ENCODE assay signal across 2 worm cellular contexts in the genomic region with DNA sequence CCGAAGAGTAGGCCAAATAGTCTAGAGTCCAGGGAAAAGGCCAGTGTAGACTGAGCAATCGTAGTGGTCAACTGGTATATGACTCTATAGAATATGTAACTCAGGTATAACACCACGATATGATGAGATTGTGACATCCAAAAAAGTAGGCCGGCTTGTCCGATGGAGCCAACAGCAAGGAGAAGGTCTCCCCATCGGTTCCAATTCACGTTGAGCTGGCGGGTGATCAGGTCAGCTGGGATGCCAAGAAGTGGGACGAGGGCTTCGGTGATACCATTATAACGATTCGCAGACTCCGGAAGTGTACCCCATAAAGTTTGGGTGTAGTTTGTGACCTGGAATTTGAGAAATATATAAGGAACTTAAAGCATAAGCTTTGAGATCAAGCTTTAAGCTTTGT.
TF ChIP-seq lines count a peak whose summit lies in the region.

No protein-coding gene starts in this region.

TF ChIP-seq in whole organism, L4 larva, 104 proteins besides CTCF, POLR2A, EP300 and RAD21:
- TF ChIP-seq nhr-41 (GFP tag; IDR thresholded peaks at IDR 0.05; lab: Robert Waterston, UW) (no peak), ceh-82 (tag; optimal IDR thresholded peaks at IDR 0.05; lab: Kevin White, UChicago) (no peak), lsy-2 (tag; optimal IDR thresholded peaks at IDR 0.05; lab: Kevin White, UChicago) (no peak), daf-19 (GFP tag; conservative IDR thresholded peaks at IDR 0.05; lab: Robert Waterston, UW) (no peak), spr-3 (GFP tag; optimal IDR thresholded peaks at IDR 0.05; lab: Kevin White, UChicago) (no peak), madf-5 (GFP tag; IDR thresholded peaks at IDR 0.05; lab: Robert Waterston, UW) (no peak), ZK546.5 (tag; optimal IDR thresholded peaks at IDR 0.05; lab: Kevin White, UChicago) (no peak), F44E2.7 (GFP tag; IDR thresholded peaks at IDR 0.05; lab: Robert Waterston, UW) (0 out of 2 replicates have a peak, but pooled peaks have one; percentile 18), nhr-102 (tag; optimal IDR thresholded peaks at IDR 0.05; lab: Kevin White, UChicago) (peak; percentile 17), gei-8 (GFP tag; optimal IDR thresholded peaks at IDR 0.05; lab: Kevin White, UChicago) (no peak), mxl-3 (GFP tag; optimal IDR thresholded peaks at IDR 0.05; lab: Kevin White, UChicago) (no peak), unc-62 (GFP tag; optimal IDR thresholded peaks at IDR 0.05 in 1 of 2; lab: Kevin White, UChicago) (peak in 1 of 2 experiments; percentile 88), unc-62 (tag; optimal IDR thresholded peaks at IDR 0.05; lab: Kevin White, UChicago) (no peak), F49E8.2 (tag; optimal IDR thresholded peaks at IDR 0.05; lab: Kevin White, UChicago; ENCODE audit: borderline replicate concordance) (no peak)

TF ChIP-seq in whole organism, young adult, 124 proteins besides CTCF, POLR2A, EP300 and RAD21:
- TF ChIP-seq madf-3 (GFP tag; IDR thresholded peaks at IDR 0.05; lab: Robert Waterston, UW), result 0 out of 2 replicates have a peak, but pooled peaks have one; percentile 20
- TF ChIP-seq K12H6.12 (tag; optimal IDR thresholded peaks at IDR 0.05; lab: Kevin White, UChicago), result no peak
- TF ChIP-seq ekl-4 (GFP tag; IDR thresholded peaks at IDR 0.05; lab: Robert Waterston, UW), result no peak
- TF ChIP-seq F37B4.10 (GFP tag; IDR thresholded peaks at IDR 0.05; lab: Robert Waterston, UW), result peak; percentile 98
- TF ChIP-seq ztf-26 (tag; optimal IDR thresholded peaks at IDR 0.05; lab: Kevin White, UChicago), result no peak
